Fruit fly (Drosophila melanogaster) whole organism, prepupa: Measurements from ENCODE around the gene CG8870.

Experiments
- Blimp-1 ChIP-seq: fragments of 200-800 bp; sonication (Bioruptor generic); optimal IDR thresholded peaks from 3 replicates; lab custom pipeline; 2017; ENCODE audit warnings: missing biosample characterization, missing genetic modification characterization, mild to moderate bottlenecking, moderate library complexity, missing genetic modification reagents
- CG10631 ChIP-seq: fragments of 200-800 bp; sonication (Bioruptor generic); optimal IDR thresholded peaks from 2 replicates; lab custom pipeline; 2016; ENCODE audit warnings: missing biosample characterization, missing genetic modification characterization
- CG10669 ChIP-seq: fragments of 200-800 bp; sonication (Bioruptor generic); optimal IDR thresholded peaks from 3 replicates; lab custom pipeline; 2018; ENCODE audit warnings: missing biosample characterization, mild to moderate bottlenecking, missing genetic modification characterization, moderate library complexity
- CG11294 ChIP-seq: fragments of 200-800 bp; sonication (Bioruptor generic); IDR thresholded peaks from 2 replicates; pipeline ENCODE4 v1.3.6; 2022; ENCODE audit warnings: missing biosample characterization, missing genetic modification characterization
- CG11762 ChIP-seq: fragments of 200-800 bp; sonication (Bioruptor generic); optimal IDR thresholded peaks from 3 replicates; lab custom pipeline; 2016; ENCODE audit warnings: missing biosample characterization, missing genetic modification characterization; ENCODE audit not compliant: insufficient read depth
- CG11902 ChIP-seq: fragments of 200-800 bp; sonication (Bioruptor generic); optimal IDR thresholded peaks from 3 replicates; lab custom pipeline; 2016; ENCODE audit warnings: missing biosample characterization, missing genetic modification characterization
- CG15336 ChIP-seq: fragments of 200-800 bp; sonication (Bioruptor generic); IDR thresholded peaks from 2 replicates; pipeline ENCODE4 v1.3.6; 2022; ENCODE audit warnings: missing biosample characterization, missing genetic modification characterization
- CG1621 ChIP-seq: fragments of 200-800 bp; sonication (Bioruptor generic); optimal IDR thresholded peaks from 3 replicates; lab custom pipeline; 2018; ENCODE audit warnings: missing biosample characterization, mild to moderate bottlenecking, missing genetic modification characterization
- CG16779 ChIP-seq: fragments of 200-800 bp; sonication (Bioruptor generic); optimal IDR thresholded peaks from 3 replicates; lab custom pipeline; 2017; ENCODE audit warnings: missing biosample characterization, mild to moderate bottlenecking, missing genetic modification characterization
- CG31627 ChIP-seq: fragments of 200-800 bp; sonication (Bioruptor generic); optimal IDR thresholded peaks from 3 replicates; lab custom pipeline; 2016; ENCODE audit warnings: missing biosample characterization, missing genetic modification characterization
- CG32006 ChIP-seq: fragments of 200-800 bp; sonication (Bioruptor generic); optimal IDR thresholded peaks from 3 replicates; lab custom pipeline; 2017; ENCODE audit warnings: missing biosample characterization, mild to moderate bottlenecking, missing genetic modification characterization
- CG34406 ChIP-seq: fragments of 200-800 bp; sonication (Bioruptor generic); optimal IDR thresholded peaks from 3 replicates; lab custom pipeline; 2016; ENCODE audit warnings: missing biosample characterization, missing genetic modification characterization
- CG3919 ChIP-seq: fragments of 200-800 bp; sonication (Bioruptor generic); optimal IDR thresholded peaks from 3 replicates; lab custom pipeline; 2016; ENCODE audit warnings: missing biosample characterization, missing genetic modification characterization
- CG6276 ChIP-seq: fragments of 200-800 bp; sonication (Bioruptor generic); optimal IDR thresholded peaks from 2 replicates; lab custom pipeline; 2017; ENCODE audit warnings: missing biosample characterization, mild to moderate bottlenecking, missing genetic modification characterization
- CG6792 ChIP-seq: fragments of 200-800 bp; sonication (Bioruptor generic); optimal IDR thresholded peaks from 3 replicates; lab custom pipeline; 2016; ENCODE audit warnings: missing biosample characterization, missing genetic modification characterization
- CG6808 ChIP-seq: fragments of 200-800 bp; sonication (Bioruptor generic); optimal IDR thresholded peaks from 3 replicates; lab custom pipeline; 2017; ENCODE audit warnings: missing biosample characterization, missing genetic modification characterization, mild to moderate bottlenecking, moderate library complexity, missing genetic modification reagents
- CG6854 ChIP-seq: fragments of 200-800 bp; sonication (Bioruptor generic); optimal IDR thresholded peaks from 2 replicates; lab custom pipeline; 2017; ENCODE audit warnings: missing biosample characterization, mild to moderate bottlenecking, missing genetic modification characterization
- CG7368 ChIP-seq: fragments of 200-800 bp; sonication (Bioruptor generic); optimal IDR thresholded peaks from 3 replicates; lab custom pipeline; 2016; ENCODE audit warnings: missing biosample characterization, missing genetic modification characterization
- CG8119 ChIP-seq: fragments of 200-800 bp; sonication (Bioruptor generic); IDR thresholded peaks from 3 replicates; pipeline ENCODE4 v1.3.6; 2022; ENCODE audit warnings: missing biosample characterization, missing genetic modification characterization
- CG8319 ChIP-seq: fragments of 200-800 bp; sonication (Bioruptor generic); optimal IDR thresholded peaks from 3 replicates; lab custom pipeline; 2016; ENCODE audit warnings: missing biosample characterization, missing genetic modification characterization
- CG8632 ChIP-seq: fragments of 200-800 bp; sonication (Bioruptor generic); optimal IDR thresholded peaks from 3 replicates; lab custom pipeline; 2016; ENCODE audit warnings: missing biosample characterization, missing genetic modification characterization
- Eip75B ChIP-seq: fragments of 200-800 bp; sonication (Bioruptor generic); optimal IDR thresholded peaks from 3 replicates; lab custom pipeline; 2016; ENCODE audit warnings: missing biosample characterization, missing genetic modification characterization
- Eip78C ChIP-seq: fragments of 200-800 bp; sonication (Bioruptor generic); peaks from one replicate; lab custom pipeline; 2016; ENCODE audit warnings: missing biosample characterization, missing genetic modification characterization
- Ets96B ChIP-seq: fragments of 200-800 bp; optimal IDR thresholded peaks from 2 replicates; lab custom pipeline; 2019; ENCODE audit warnings: missing biosample characterization, mild to moderate bottlenecking, missing genetic modification characterization, moderate library complexity
- Gug ChIP-seq: fragments of 200-800 bp; sonication (Bioruptor generic); IDR thresholded peaks from 2 replicates; pipeline ENCODE4 v1.3.6; 2022; ENCODE audit warnings: missing biosample characterization, missing genetic modification characterization
- Hr38 ChIP-seq: sonication (Bioruptor generic); optimal IDR thresholded peaks from 2 replicates; lab custom pipeline; 2016; ENCODE audit warnings: missing biosample characterization, missing genetic modification characterization
- Lpt ChIP-seq: fragments of 200-800 bp; sonication (Bioruptor generic); optimal IDR thresholded peaks from 3 replicates; lab custom pipeline; 2016; ENCODE audit warnings: missing biosample characterization, missing genetic modification characterization
- OdsH ChIP-seq: fragments of 200-800 bp; sonication (Bioruptor generic); optimal IDR thresholded peaks from 3 replicates; lab custom pipeline; 2016; ENCODE audit warnings: missing biosample characterization, missing genetic modification characterization
- Smox ChIP-seq: fragments of 200-800 bp; sonication (Bioruptor generic); optimal IDR thresholded peaks from 3 replicates; lab custom pipeline; 2016; ENCODE audit warnings: missing biosample characterization, missing genetic modification characterization
- Sox102F ChIP-seq: fragments of 200-800 bp; sonication (Bioruptor generic); optimal IDR thresholded peaks from 2 replicates; lab custom pipeline; 2016; ENCODE audit warnings: missing biosample characterization, mild to moderate bottlenecking, missing genetic modification characterization
- achi ChIP-seq: fragments of 200-800 bp; sonication (Bioruptor generic); optimal IDR thresholded peaks from 3 replicates; lab custom pipeline; 2016; ENCODE audit warnings: missing biosample characterization, missing genetic modification characterization
- acj6 ChIP-seq: fragments of 200-800 bp; sonication (Bioruptor generic); optimal IDR thresholded peaks from 3 replicates; lab custom pipeline; 2016; ENCODE audit warnings: missing biosample characterization, missing genetic modification characterization
- cyc ChIP-seq: fragments of 200-800 bp; sonication (Bioruptor generic); optimal IDR thresholded peaks from 3 replicates; lab custom pipeline; 2016; ENCODE audit warnings: missing biosample characterization, missing genetic modification characterization
- dac ChIP-seq: fragments of 200-800 bp; sonication (Bioruptor generic); optimal IDR thresholded peaks from 2 replicates; lab custom pipeline; 2017; ENCODE audit warnings: missing biosample characterization, mild to moderate bottlenecking, missing genetic modification characterization
- dsx ChIP-seq: fragments of 200-800 bp; optimal IDR thresholded peaks from 3 replicates; lab custom pipeline; 2019; ENCODE audit warnings: missing biosample characterization, mild to moderate bottlenecking, missing genetic modification characterization, moderate library complexity; ENCODE audit not compliant: poor library complexity, severe bottlenecking
- eg ChIP-seq: fragments of 200-800 bp; sonication (Bioruptor generic); IDR thresholded peaks from 3 replicates; pipeline ENCODE4 v1.3.6; 2022; ENCODE audit warnings: missing biosample characterization, missing genetic modification characterization
- esn ChIP-seq: fragments of 200-800 bp; sonication (Bioruptor generic); optimal IDR thresholded peaks from 2 replicates; lab custom pipeline; 2016; ENCODE audit warnings: missing biosample characterization, mild to moderate bottlenecking, missing genetic modification characterization, moderate library complexity
- fkh ChIP-seq: fragments of 200-800 bp; sonication (Bioruptor generic); optimal IDR thresholded peaks from 3 replicates; lab custom pipeline; 2017; ENCODE audit warnings: missing biosample characterization, mild to moderate bottlenecking, missing genetic modification characterization, moderate library complexity
- net ChIP-seq: fragments of 200-800 bp; sonication (Bioruptor generic); optimal IDR thresholded peaks from 3 replicates; lab custom pipeline; 2016; ENCODE audit warnings: missing biosample characterization, missing genetic modification characterization
- pdm3 ChIP-seq: fragments of 200-800 bp; sonication (Bioruptor generic); optimal IDR thresholded peaks from 3 replicates; lab custom pipeline; 2016; ENCODE audit warnings: missing biosample characterization, missing genetic modification characterization
- salr ChIP-seq, 2 experiments: fragments of 200-800 bp; sonication (Bioruptor generic); optimal IDR thresholded peaks; 3 replicates each; lab custom pipeline; 2016 to 2018; ENCODE audit warnings: missing biosample characterization in 2 of 2, missing genetic modification characterization in 2 of 2, mild to moderate bottlenecking in 1 of 2
- ss ChIP-seq, 2 experiments: fragments of 200-800 bp; sonication (Bioruptor generic); optimal IDR thresholded peaks; 2 replicates in 1 of 2; 3 replicates in 1 of 2; lab custom pipeline; 2017 to 2018; ENCODE audit warnings: mild to moderate bottlenecking in 2 of 2, missing biosample characterization in 2 of 2, missing genetic modification characterization in 2 of 2, moderate library complexity in 1 of 2
- svp ChIP-seq: fragments of 200-800 bp; sonication (Bioruptor generic); peaks from one replicate; lab custom pipeline; 2016; ENCODE audit warnings: missing biosample characterization, missing genetic modification characterization
- topi ChIP-seq: fragments of 200-800 bp; sonication (Bioruptor generic); optimal IDR thresholded peaks from 3 replicates; lab custom pipeline; 2016; ENCODE audit warnings: missing biosample characterization, missing genetic modification characterization
- vri ChIP-seq: fragments of 200-800 bp; sonication (Bioruptor generic); optimal IDR thresholded peaks from 3 replicates; lab custom pipeline; 2016; ENCODE audit warnings: missing biosample characterization, mild to moderate bottlenecking, missing genetic modification characterization

Gene CG8870

dm6 chr3R:13425470-13426033, 45.9 kb downstream of the CG8870 start, which contains the start of gene Act87E (continued):
- TF ChIP-seq Hr38 (no peak), CG6792 (no peak), CG1621 (tag; lab: Kevin White, UChicago) (no peak), CG3919 (GFP tag; lab: Kevin White, UChicago) (peak; percentile 1), CG7368 (no peak), cyc (no peak), CG6854 (no peak), ss (GFP tag; optimal IDR thresholded peaks at IDR 0.05; lab: Kevin White, UChicago) (no peak), salr (GFP tag; optimal IDR thresholded peaks at IDR 0.05; lab: Kevin White, UChicago) (peak in 1 of 2 experiments; percentile 46), CG10669 (peak; percentile 33), CG6276 (peak; percentile 28), dac (GFP tag; lab: Kevin White, UChicago) (no peak), CG32006 (GFP tag; lab: Kevin White, UChicago) (peak; percentile 67), topi (GFP tag; lab: Kevin White, UChicago) (no peak), CG8119 (GFP tag; lab: Robert Waterston, UW) (peak; percentile 64)

dm6 chr3R:13428341-13429040, 48.8 kb downstream of the CG8870 start:
- TF ChIP-seq CG10669 (peak; percentile 29), CG6276 (peak; percentile 66), esn (GFP tag; lab: Kevin White, UChicago) (peak; percentile 56), pdm3 (GFP tag; lab: Kevin White, UChicago) (peak; percentile 77), CG8119 (GFP tag; lab: Robert Waterston, UW) (peak; percentile 78), Ets96B (tag; lab: Kevin White, UChicago) (peak; percentile 57), cyc (peak; percentile 55), Lpt (GFP tag; lab: Kevin White, UChicago) (peak; percentile 79), CG7368 (peak; percentile 51), acj6 (GFP tag; lab: Kevin White, UChicago) (peak; percentile 76), Smox (GFP tag; lab: Kevin White, UChicago) (peak; percentile 49), CG16779 (peak; percentile 51), fkh (GFP tag; lab: Kevin White, UChicago) (no peak), CG11902 (GFP tag; lab: Kevin White, UChicago) (no peak), ss (GFP tag; optimal IDR thresholded peaks at IDR 0.05; lab: Kevin White, UChicago) (peak; percentile 24 to 38), svp (GFP tag; lab: Kevin White, UChicago) (peak; percentile 87), salr (GFP tag; optimal IDR thresholded peaks at IDR 0.05; lab: Kevin White, UChicago) (peak; percentile 18 to 54), OdsH (peak; percentile 73), eg (GFP tag; lab: Robert Waterston, UW) (peak; percentile 82), CG32006 (GFP tag; lab: Kevin White, UChicago) (peak; percentile 73), CG6854 (no peak), Sox102F (GFP tag; lab: Kevin White, UChicago) (peak; percentile 26), vri (peak; percentile 39), Gug (GFP tag; lab: Robert Waterston, UW) (peak; percentile 58), CG6792 (peak; percentile 49), CG6808 (GFP tag; lab: Kevin White, UChicago) (peak; percentile 37), CG11294 (GFP tag; lab: Robert Waterston, UW) (no peak), achi (GFP tag; lab: Kevin White, UChicago) (peak; percentile 74), Blimp-1 (GFP tag; lab: Kevin White, UChicago) (no peak), net (GFP tag; lab: Kevin White, UChicago) (peak; percentile 71), CG15336 (GFP tag; lab: Robert Waterston, UW) (peak; percentile 85), Hr38 (no peak), CG8319 (GFP tag; lab: Kevin White, UChicago) (peak; percentile 27), dac (GFP tag; lab: Kevin White, UChicago) (peak; percentile 35), topi (GFP tag; lab: Kevin White, UChicago) (peak; percentile 61), CG10631 (peak; percentile 73), CG1621 (tag; lab: Kevin White, UChicago) (peak; percentile 19), dsx (GFP tag; lab: Kevin White, UChicago) (peak; percentile 65), CG8632 (GFP tag; lab: Kevin White, UChicago) (peak; percentile 32), CG11762 (peak; percentile 61), CG31627 (GFP tag; lab: Kevin White, UChicago) (peak; percentile 64), Eip78C (GFP tag; lab: Kevin White, UChicago) (peak; percentile 87), CG34406 (GFP tag; lab: Kevin White, UChicago) (peak; percentile 34), Eip75B (GFP tag; lab: Kevin White, UChicago) (peak; percentile 61)
